Fruit fly (Drosophila melanogaster) whole organism, embryonic: ENCODE data around the gene Sems.
A peak's percentile ranks its signal among the peaks of the same experiment; 100 is the strongest.

Experiments used
- Asciz ChIP-seq: fragments of 200-800 bp; sonication (Bioruptor generic); optimal IDR thresholded peaks from 2 replicates; lab custom pipeline; 2017; ENCODE audit warnings: missing biosample characterization, mild to moderate bottlenecking, missing genetic modification characterization, missing genetic modification reagents
- B-H2 ChIP-seq: fragments of 200-800 bp; sonication (Bioruptor generic); optimal IDR thresholded peaks from 2 replicates; lab custom pipeline; 2018; ENCODE audit warnings: missing biosample characterization, mild to moderate bottlenecking, missing genetic modification characterization
- CG10462 ChIP-seq: fragments of 200-800 bp; sonication (Bioruptor generic); optimal IDR thresholded peaks from 2 replicates; lab custom pipeline; 2016; ENCODE audit warnings: missing biosample characterization, missing genetic modification characterization
- CG11695 ChIP-seq: fragments of 200-800 bp; sonication (Bioruptor generic); IDR thresholded peaks from 3 replicates; pipeline ENCODE4 v1.3.6; 2022; ENCODE audit warnings: missing biosample characterization, missing genetic modification characterization
- CG12236 ChIP-seq: fragments of 200-800 bp; sonication (Bioruptor generic); optimal IDR thresholded peaks from 2 replicates; lab custom pipeline; 2016; ENCODE audit warnings: missing biosample characterization, missing genetic modification characterization
- CG12299 ChIP-seq: fragments of 200-800 bp; sonication (Bioruptor generic); optimal IDR thresholded peaks from 2 replicates; lab custom pipeline; 2018; ENCODE audit warnings: missing biosample characterization, mild to moderate bottlenecking, missing genetic modification characterization
- CG13123 ChIP-seq: fragments of 200-800 bp; sonication (Bioruptor generic); optimal IDR thresholded peaks from 2 replicates; lab custom pipeline; 2016; ENCODE audit warnings: missing biosample characterization, missing genetic modification characterization
- CG14014 ChIP-seq: fragments of 200-800 bp; sonication (Bioruptor generic); IDR thresholded peaks from 2 replicates; pipeline ENCODE4 v1.3.6; 2022; ENCODE audit warnings: missing biosample characterization, missing genetic modification characterization
- CG15601 ChIP-seq: fragments of 200-800 bp; sonication (Bioruptor generic); optimal IDR thresholded peaks from 3 replicates; lab custom pipeline; 2019; ENCODE audit warnings: missing biosample characterization, mild to moderate bottlenecking, missing genetic modification characterization, moderate library complexity
- CG17912 ChIP-seq: fragments of 200-800 bp; sonication (Bioruptor generic); optimal IDR thresholded peaks from 2 replicates; lab custom pipeline; 2018; ENCODE audit warnings: missing biosample characterization, mild to moderate bottlenecking, missing genetic modification characterization
- CG32767 ChIP-seq: fragments of 200-800 bp; sonication (Bioruptor generic); IDR thresholded peaks from 2 replicates; pipeline ENCODE4 v1.3.6; 2022; ENCODE audit warnings: missing biosample characterization, missing genetic modification characterization
- CG43689 ChIP-seq: fragments of 200-800 bp; sonication (Bioruptor generic); IDR thresholded peaks from 2 replicates; pipeline ENCODE4 v1.3.6; 2022; ENCODE audit warnings: missing biosample characterization, missing genetic modification characterization
- CG4707 ChIP-seq: fragments of 200-800 bp; sonication (Bioruptor generic); optimal IDR thresholded peaks from 2 replicates; lab custom pipeline; 2018; ENCODE audit warnings: missing biosample characterization, mild to moderate bottlenecking, missing genetic modification characterization, moderate library complexity
- Camta ChIP-seq: fragments of 200-800 bp; sonication (Bioruptor generic); optimal IDR thresholded peaks from 2 replicates; lab custom pipeline; 2016; ENCODE audit warnings: missing biosample characterization, missing genetic modification characterization
- CoRest ChIP-seq: fragments of 200-800 bp; sonication (Bioruptor generic); optimal IDR thresholded peaks from 3 replicates; lab custom pipeline; 2018; ENCODE audit warnings: missing biosample characterization, mild to moderate bottlenecking, missing genetic modification characterization, moderate library complexity
- CrebB ChIP-seq: fragments of 200-800 bp; sonication (Bioruptor generic); optimal IDR thresholded peaks from 3 replicates; lab custom pipeline; 2018; ENCODE audit warnings: missing biosample characterization, mild to moderate bottlenecking, missing genetic modification characterization
- Dll ChIP-seq: fragments of 200-800 bp; sonication (Bioruptor generic); IDR thresholded peaks from 4 replicates; pipeline ENCODE4 v1.3.6; 2022; ENCODE audit warnings: missing biosample characterization, missing genetic modification characterization; ENCODE audit not compliant: partially characterized antibody
- Ets97D ChIP-seq: fragments of 200-800 bp; sonication (Bioruptor generic); optimal IDR thresholded peaks from 3 replicates; lab custom pipeline; 2016; ENCODE audit warnings: missing biosample characterization, missing genetic modification characterization
- Fer3 ChIP-seq: fragments of 200-800 bp; sonication (Bioruptor generic); optimal IDR thresholded peaks from 2 replicates; lab custom pipeline; 2018; ENCODE audit warnings: missing biosample characterization, mild to moderate bottlenecking, missing genetic modification characterization, moderate library complexity
- HLH3B ChIP-seq: fragments of 200-800 bp; sonication (Bioruptor generic); IDR thresholded peaks from 2 replicates; pipeline ENCODE4 v1.3.6; 2022; ENCODE audit warnings: missing biosample characterization, missing genetic modification characterization
- Hand ChIP-seq: fragments of 200-800 bp; sonication (Bioruptor generic); optimal IDR thresholded peaks from 2 replicates; lab custom pipeline; 2017; ENCODE audit warnings: mild to moderate bottlenecking, missing biosample characterization, missing genetic modification reagents, missing genetic modification characterization
- Hey ChIP-seq: fragments of 200-800 bp; sonication (Bioruptor generic); optimal IDR thresholded peaks from 3 replicates; lab custom pipeline; 2018; ENCODE audit warnings: missing biosample characterization, mild to moderate bottlenecking, missing genetic modification characterization
- Hr51 ChIP-seq, 2 experiments: fragments of 200-800 bp; sonication (Bioruptor generic); optimal IDR thresholded peaks; 2 replicates in 1 of 2; 3 replicates in 1 of 2; lab custom pipeline; 2016 to 2018; ENCODE audit warnings: missing biosample characterization in 2 of 2, missing genetic modification characterization in 2 of 2, mild to moderate bottlenecking in 1 of 2, moderate library complexity in 1 of 2
- Lhr ChIP-seq: fragments of 200-800 bp; sonication (Bioruptor generic); optimal IDR thresholded peaks from 3 replicates; lab custom pipeline; 2017; ENCODE audit warnings: mild to moderate bottlenecking, missing biosample characterization, missing genetic modification reagents, missing genetic modification characterization
- Xbp1 ChIP-seq: fragments of 200-800 bp; sonication (Bioruptor generic); optimal IDR thresholded peaks from 3 replicates; lab custom pipeline; 2016; ENCODE audit warnings: missing biosample characterization, mild to moderate bottlenecking, missing genetic modification characterization
- ac ChIP-seq: fragments of 200-800 bp; sonication (Bioruptor generic); optimal IDR thresholded peaks from 3 replicates; lab custom pipeline; 2017; ENCODE audit warnings: missing biosample characterization, mild to moderate bottlenecking, missing genetic modification characterization
- ato ChIP-seq: fragments of 200-800 bp; sonication (Bioruptor generic); IDR thresholded peaks from 2 replicates; pipeline ENCODE4 v1.3.6; 2022; ENCODE audit warnings: missing biosample characterization, missing genetic modification characterization; ENCODE audit not compliant: partially characterized antibody
- bsh ChIP-seq, 2 experiments: fragments of 200-800 bp; sonication (Bioruptor generic); optimal IDR thresholded peaks; 2 replicates each; lab custom pipeline; 2017 to 2018; ENCODE audit warnings: mild to moderate bottlenecking in 2 of 2, missing biosample characterization in 2 of 2, missing genetic modification characterization in 2 of 2, moderate library complexity in 1 of 2
- cato ChIP-seq: fragments of 200-800 bp; sonication (Bioruptor generic); optimal IDR thresholded peaks from 2 replicates; lab custom pipeline; 2016; ENCODE audit warnings: missing biosample characterization, missing genetic modification characterization, borderline replicate concordance
- disco-r ChIP-seq: fragments of 200-800 bp; sonication (Bioruptor generic); optimal IDR thresholded peaks from 2 replicates; lab custom pipeline; 2016; ENCODE audit warnings: missing biosample characterization, missing genetic modification characterization
- dpn ChIP-seq, 2 experiments: fragments of 200-800 bp; sonication (Bioruptor generic); optimal IDR thresholded peaks; 3 replicates each; lab custom pipeline; 2016; ENCODE audit warnings: missing biosample characterization in 2 of 2, missing genetic modification characterization in 2 of 2
- fd64A ChIP-seq: fragments of 200-800 bp; sonication (Bioruptor generic); optimal IDR thresholded peaks from 3 replicates; lab custom pipeline; 2018; ENCODE audit warnings: missing biosample characterization, mild to moderate bottlenecking, missing genetic modification characterization
- hth ChIP-seq: fragments of >200 bp; optimal IDR thresholded peaks from 2 replicates; lab custom pipeline; 2017; ENCODE audit warnings: inconsistent platforms
- ind ChIP-seq: fragments of 200-800 bp; sonication (Bioruptor generic); optimal IDR thresholded peaks from 3 replicates; lab custom pipeline; 2016; ENCODE audit warnings: missing biosample characterization, missing genetic modification characterization
- inv ChIP-seq: fragments of 200-800 bp; sonication (Bioruptor generic); IDR thresholded peaks from 2 replicates; pipeline ENCODE4 v1.3.6; 2022; ENCODE audit warnings: missing biosample characterization, missing genetic modification characterization; ENCODE audit not compliant: partially characterized antibody
- jigr1 ChIP-seq: fragments of 200-800 bp; sonication (Bioruptor generic); IDR thresholded peaks from 3 replicates; pipeline ENCODE4 v1.3.6; 2022; ENCODE audit warnings: missing biosample characterization, missing genetic modification characterization
- lov ChIP-seq, 2 experiments: fragments of 200-800 bp in 1 of 2; fragments of >200 bp in 1 of 2; sonication (Bioruptor generic) in 1 of 2; IDR thresholded peaks in 1 of 2; optimal IDR thresholded peaks in 1 of 2; 2 replicates in 1 of 2; 3 replicates in 1 of 2; pipeline versions ENCODE4 v1.3.6 to Lab custom; 2017 to 2022; ENCODE audit warnings: missing biosample characterization in 1 of 2, missing genetic modification characterization in 1 of 2
- mam ChIP-seq: fragments of 200-800 bp; sonication (Bioruptor generic); optimal IDR thresholded peaks from 3 replicates; lab custom pipeline; 2016; ENCODE audit warnings: missing biosample characterization, missing genetic modification characterization
- nau ChIP-seq: fragments of 200-800 bp; sonication (Bioruptor generic); optimal IDR thresholded peaks from 3 replicates; lab custom pipeline; 2017; ENCODE audit warnings: missing biosample characterization, mild to moderate bottlenecking, missing genetic modification characterization, missing genetic modification reagents
- nerfin-1 ChIP-seq: fragments of 200-800 bp; sonication (Bioruptor generic); optimal IDR thresholded peaks from 3 replicates; lab custom pipeline; 2019; ENCODE audit warnings: missing biosample characterization, mild to moderate bottlenecking, missing genetic modification characterization, moderate library complexity
- odd ChIP-seq: fragments of 200-800 bp; sonication (Bioruptor generic); optimal IDR thresholded peaks from 2 replicates; lab custom pipeline; 2017; ENCODE audit warnings: missing biosample characterization, mild to moderate bottlenecking, missing genetic modification characterization
- org-1 ChIP-seq: fragments of 200-800 bp; sonication (Bioruptor generic); optimal IDR thresholded peaks from 2 replicates; lab custom pipeline; 2017; ENCODE audit warnings: missing biosample characterization, missing genetic modification characterization
- otp ChIP-seq: fragments of 200-800 bp; sonication (Bioruptor generic); IDR thresholded peaks from 3 replicates; pipeline ENCODE4, ENCODE4 v1.3.6; 2022; ENCODE audit warnings: missing biosample characterization, missing genetic modification characterization
- pita ChIP-seq: fragments of 200-800 bp; sonication (Bioruptor generic); optimal IDR thresholded peaks from 2 replicates; lab custom pipeline; 2017; ENCODE audit warnings: missing biosample characterization, mild to moderate bottlenecking, missing genetic modification characterization
- scrt ChIP-seq: fragments of 200-800 bp; sonication (Bioruptor generic); optimal IDR thresholded peaks from 2 replicates; lab custom pipeline; 2018; ENCODE audit warnings: missing biosample characterization, mild to moderate bottlenecking, missing genetic modification characterization, moderate library complexity
- sd ChIP-seq: fragments of 200-800 bp; sonication (Bioruptor generic); optimal IDR thresholded peaks from 3 replicates; lab custom pipeline; 2018; ENCODE audit warnings: missing biosample characterization, mild to moderate bottlenecking, missing genetic modification characterization, moderate library complexity
- sens-2 ChIP-seq: fragments of 200-800 bp; sonication (Bioruptor generic); IDR thresholded peaks from 2 replicates; pipeline ENCODE4 v1.3.6; 2022; ENCODE audit warnings: missing biosample characterization, missing genetic modification characterization
- slbo ChIP-seq: fragments of 200-800 bp; sonication (Bioruptor generic); IDR thresholded peaks from 2 replicates; pipeline ENCODE4 v1.3.6; 2022; ENCODE audit warnings: missing biosample characterization, missing genetic modification characterization
- sna ChIP-seq: fragments of 200-800 bp; sonication (Bioruptor generic); IDR thresholded peaks from 2 replicates; pipeline ENCODE4 v1.3.6; 2022; ENCODE audit warnings: missing biosample characterization, missing genetic modification characterization; ENCODE audit not compliant: partially characterized antibody
- unc-4 ChIP-seq: fragments of 200-800 bp; sonication (Bioruptor generic); IDR thresholded peaks from 2 replicates; pipeline ENCODE4 v1.3.6; 2022; ENCODE audit warnings: missing biosample characterization, missing genetic modification characterization; ENCODE audit not compliant: partially characterized antibody

Sems gene

dm6 chr3L:20944180-20944579 lies 12.4 kb downstream of the Sems start (continued):
- no peak for TF ChIP-seq CoRest (tag; lab: Kevin White, UChicago)
- no peak for TF ChIP-seq cato (GFP tag; lab: Kevin White, UChicago)
- TF ChIP-seq Dll (GFP tag; lab: Robert Waterston, UW) = no peak
- TF ChIP-seq CrebB = peak; percentile 56
- TF ChIP-seq Xbp1 (GFP tag; lab: Kevin White, UChicago) = no peak
- TF ChIP-seq ind = no peak
- TF ChIP-seq jigr1 (GFP tag; lab: Robert Waterston, UW) = no peak
- TF ChIP-seq nau (GFP tag; lab: Kevin White, UChicago) = peak; percentile 29
- no peak for TF ChIP-seq CG32767 (GFP tag; lab: Robert Waterston, UW)
- no peak for TF ChIP-seq inv (GFP tag; lab: Robert Waterston, UW)
- TF ChIP-seq lov (optimal IDR thresholded peaks at IDR 0.05; lab: Kevin White, UChicago) = no peak
- peak; percentile 71; the same call in 2 of the 3 replicates for TF ChIP-seq lov (GFP tag; IDR thresholded peaks at IDR 0.05; lab: Robert Waterston, UW)
- peak; percentile 29; the same call in 1 of the 2 replicates for TF ChIP-seq HLH3B (GFP tag; lab: Robert Waterston, UW)
- no peak for TF ChIP-seq unc-4 (GFP tag; lab: Robert Waterston, UW)
- TF ChIP-seq disco-r (GFP tag; lab: Kevin White, UChicago) = no peak
- TF ChIP-seq pita (GFP tag; lab: Kevin White, UChicago) = no peak
- TF ChIP-seq CG43689 (GFP tag; lab: Robert Waterston, UW) = no peak
- no peak for TF ChIP-seq sd
- TF ChIP-seq slbo = no peak
- no peak for TF ChIP-seq mam (GFP tag; lab: Kevin White, UChicago)
- peak; percentile 31 for TF ChIP-seq fd64A (GFP tag; lab: Kevin White, UChicago)
- TF ChIP-seq otp (GFP tag; lab: Robert Waterston, UW) = peak; percentile 75
- no peak for TF ChIP-seq Fer3 (tag; lab: Kevin White, UChicago)
- no peak for TF ChIP-seq sna (GFP tag; lab: Robert Waterston, UW)
- peak; percentile 48 for TF ChIP-seq odd
- TF ChIP-seq nerfin-1 (tag; lab: Kevin White, UChicago) = no peak
- TF ChIP-seq scrt (GFP tag; lab: Kevin White, UChicago) = no peak
- peak; percentile 25 for TF ChIP-seq Hey
- 0 out of 2 replicates have a peak, but pooled peaks have one; percentile 32 for TF ChIP-seq sens-2 (GFP tag; lab: Robert Waterston, UW)
- no peak for TF ChIP-seq Hand (GFP tag; lab: Kevin White, UChicago)
- peak; percentile 47 for TF ChIP-seq CG15601 (tag; lab: Kevin White, UChicago)
- TF ChIP-seq Lhr (GFP tag; lab: Kevin White, UChicago) = peak; percentile 20
- no peak for TF ChIP-seq CG11695
- no peak for TF ChIP-seq CG14014 (GFP tag; lab: Robert Waterston, UW)
- no peak for TF ChIP-seq B-H2
- TF ChIP-seq CG13123 (GFP tag; lab: Kevin White, UChicago) = peak; percentile 14
- no peak for TF ChIP-seq CG12299 (tag; lab: Kevin White, UChicago)
- no peak for TF ChIP-seq ato (GFP tag; lab: Robert Waterston, UW)
- peak; percentile 67 for TF ChIP-seq ac (GFP tag; lab: Kevin White, UChicago)
- no peak for TF ChIP-seq hth (lab: Kevin White, UChicago)
- peak; percentile 27 for TF ChIP-seq CG4707 (GFP tag; lab: Kevin White, UChicago)
- TF ChIP-seq CG12236 = peak; percentile 63
- peak in 1 of 2 experiments; percentile 42 for TF ChIP-seq bsh (GFP tag; optimal IDR thresholded peaks at IDR 0.05; lab: Kevin White, UChicago)
- TF ChIP-seq Camta (GFP tag; lab: Kevin White, UChicago) = peak; percentile 26
- peak; percentile 51 for TF ChIP-seq org-1 (GFP tag; lab: Kevin White, UChicago)
- no peak for TF ChIP-seq CG17912
- no peak for TF ChIP-seq CG10462 (GFP tag; lab: Kevin White, UChicago)
- TF ChIP-seq Asciz (GFP tag; lab: Kevin White, UChicago) = peak; percentile 50
- TF ChIP-seq Ets97D (GFP tag; lab: Kevin White, UChicago) = no peak
- no peak for TF ChIP-seq dpn (GFP tag; optimal IDR thresholded peaks at IDR 0.05; lab: Kevin White, UChicago)
- TF ChIP-seq Hr51 (GFP tag; optimal IDR thresholded peaks at IDR 0.05; lab: Kevin White, UChicago) = peak in 1 of 2 experiments; percentile 42
